Worm (Caenorhabditis elegans) whole organism, mixed stage, embryonic: ENCODE measurements around the gene C16A3.6.

Experiments
- bed-3 ChIP-seq: fragments of 200-800 bp; sonication (Bioruptor generic); optimal IDR thresholded peaks from 3 replicates; lab custom pipeline; 2018; ENCODE audit warnings: mild to moderate bottlenecking, missing genetic modification characterization, moderate library complexity, missing compliant biosample characterization
- ceh-83 ChIP-seq: fragments of 200-800 bp; sonication (Bioruptor generic); optimal IDR thresholded peaks from 2 replicates; lab custom pipeline; 2018; ENCODE audit warnings: mild to moderate bottlenecking, missing genetic modification characterization, missing compliant biosample characterization
- ces-1 ChIP-seq: fragments of 150-350 bp; optimal IDR thresholded peaks from 2 replicates; lab custom pipeline; 2014; ENCODE audit warnings: missing biosample characterization, missing genetic modification reagents, missing genetic modification characterization
- drap-1 ChIP-seq: fragments of 200-800 bp; sonication (Bioruptor generic); optimal IDR thresholded peaks from 3 replicates; lab custom pipeline; 2018; ENCODE audit warnings: mild to moderate bottlenecking, missing genetic modification characterization, missing compliant biosample characterization
- elt-1 ChIP-seq: sonication (generic microtip); optimal IDR thresholded peaks from 2 replicates; lab custom pipeline; 2017; ENCODE audit warnings: missing genetic modification characterization, mild to moderate bottlenecking, missing compliant biosample characterization, antibody characterized with exemption, moderate library complexity, borderline replicate concordance; ENCODE audit not compliant: insufficient read depth
- elt-3 ChIP-seq: fragments of 150-350 bp; optimal IDR thresholded peaks from 2 replicates; lab custom pipeline; 2014; ENCODE audit warnings: missing biosample characterization, missing genetic modification characterization
- ham-2 ChIP-seq: fragments of 200-800 bp; sonication (Bioruptor generic); optimal IDR thresholded peaks from 2 replicates; lab custom pipeline; 2018; ENCODE audit warnings: mild to moderate bottlenecking, missing genetic modification characterization, missing compliant biosample characterization
- hlh-1 ChIP-seq: fragments of 150-350 bp; optimal IDR thresholded peaks from 2 replicates; lab custom pipeline; 2014; ENCODE audit warnings: missing biosample characterization, missing genetic modification reagents, missing genetic modification characterization
- lin-32 ChIP-seq: fragments of 200-800 bp; sonication (Bioruptor generic); optimal IDR thresholded peaks from 2 replicates; lab custom pipeline; 2018; ENCODE audit warnings: mild to moderate bottlenecking, missing genetic modification characterization, missing compliant biosample characterization
- lsy-2 ChIP-seq: fragments of 150-350 bp; optimal IDR thresholded peaks from 2 replicates; lab custom pipeline; 2014; ENCODE audit warnings: missing biosample characterization, missing genetic modification characterization
- mab-5 ChIP-seq: fragments of 150-350 bp; optimal IDR thresholded peaks from 2 replicates; lab custom pipeline; 2014; ENCODE audit warnings: missing biosample characterization, missing genetic modification characterization
- mep-1 ChIP-seq: fragments of 150-350 bp; optimal IDR thresholded peaks from 2 replicates; lab custom pipeline; 2017; ENCODE audit warnings: missing biosample characterization, missing genetic modification reagents, missing genetic modification characterization, inconsistent platforms
- mls-2 ChIP-seq: sonication (generic microtip); optimal IDR thresholded peaks from 2 replicates; lab custom pipeline; 2016; ENCODE audit warnings: mild to moderate bottlenecking, missing genetic modification characterization, moderate library complexity, missing compliant biosample characterization
- nhr-12 ChIP-seq: fragments of 150-350 bp; optimal IDR thresholded peaks from 2 replicates; lab custom pipeline; 2014; ENCODE audit warnings: missing biosample characterization, missing genetic modification characterization
- nhr-2 ChIP-seq: fragments of 150-350 bp; optimal IDR thresholded peaks from 2 replicates; lab custom pipeline; 2014; ENCODE audit warnings: missing biosample characterization, missing genetic modification characterization
- nhr-237 ChIP-seq: fragments of 150-350 bp; optimal IDR thresholded peaks from 2 replicates; lab custom pipeline; 2014; ENCODE audit warnings: missing biosample characterization, missing genetic modification characterization
- nhr-28 ChIP-seq: fragments of 150-350 bp; optimal IDR thresholded peaks from 2 replicates; lab custom pipeline; 2014; ENCODE audit warnings: missing biosample characterization, missing genetic modification characterization
- pha-4 ChIP-seq: fragments of 150-350 bp; optimal IDR thresholded peaks from 2 replicates; lab custom pipeline; 2018; ENCODE audit warnings: missing biosample characterization, missing genetic modification reagents, missing genetic modification characterization
- sem-2 ChIP-seq: fragments of 200-800 bp; sonication (Bioruptor generic); optimal IDR thresholded peaks from 2 replicates; lab custom pipeline; 2018; ENCODE audit warnings: mild to moderate bottlenecking, missing genetic modification characterization, missing compliant biosample characterization
- snpc-4 ChIP-seq: fragments of 150-350 bp; optimal IDR thresholded peaks from 2 replicates; lab custom pipeline; 2014; ENCODE audit warnings: missing biosample characterization, missing genetic modification characterization
- tbx-8 ChIP-seq: fragments of 200-800 bp; sonication (Bioruptor generic); optimal IDR thresholded peaks from 2 replicates; lab custom pipeline; 2018; ENCODE audit warnings: mild to moderate bottlenecking, missing genetic modification characterization, moderate library complexity, missing compliant biosample characterization
- unc-120 ChIP-seq: sonication (generic microtip); optimal IDR thresholded peaks from 2 replicates; lab custom pipeline; 2017; ENCODE audit warnings: missing genetic modification characterization, missing compliant biosample characterization; ENCODE audit not compliant: poor library complexity, severe bottlenecking
- unc-62 ChIP-seq: fragments of 150-350 bp; optimal IDR thresholded peaks from 2 replicates; lab custom pipeline; 2014; ENCODE audit warnings: missing biosample characterization, missing genetic modification reagents, missing genetic modification characterization
- zip-8 ChIP-seq: fragments of 150-350 bp; optimal IDR thresholded peaks from 2 replicates; lab custom pipeline; 2014; ENCODE audit warnings: missing biosample characterization, missing genetic modification characterization
- ztf-11 ChIP-seq: fragments of 150-350 bp; optimal IDR thresholded peaks from 2 replicates; lab custom pipeline; 2014; ENCODE audit warnings: missing biosample characterization, missing genetic modification characterization

C16A3.6 gene

ce11 chrIII:6405121-6405520 is 26.1 kb downstream of the C16A3.6 start:
- peak; percentile 30 for TF ChIP-seq mab-5 (tag; lab: Kevin White, UChicago)
- peak; percentile 88 for TF ChIP-seq unc-62
- TF ChIP-seq hlh-1 (tag; lab: Kevin White, UChicago), result peak; percentile 94
- no peak for TF ChIP-seq mls-2 (tag; lab: Kevin White, UChicago)
- TF ChIP-seq bed-3, result no peak
- no peak for TF ChIP-seq ceh-83
- peak; percentile 66 for TF ChIP-seq unc-120 (tag; lab: Kevin White, UChicago)
- no peak for TF ChIP-seq zip-8

ce11 chrIII:6406829-6407228 is 27.8 kb downstream of the C16A3.6 start, which contains the start of gene let-756:
TSS of gene let-756 (plus strand) at chrIII:6407129.
- no peak for TF ChIP-seq sem-2 (GFP tag; lab: Kevin White, UChicago)
- TF ChIP-seq, all 35 proteins: peak for 0

- TF ChIP-seq unc-120 (tag; lab: Kevin White, UChicago) (no peak), pha-4 (tag; lab: Kevin White, UChicago) (no peak), hlh-1 (tag; lab: Kevin White, UChicago) (no peak), tbx-8 (GFP tag; lab: Kevin White, UChicago) (no peak), mep-1 (tag; lab: Kevin White, UChicago) (no peak), snpc-4 (no peak), lsy-2 (tag; lab: Kevin White, UChicago) (no peak), unc-62 (no peak), nhr-2 (tag; lab: Kevin White, UChicago) (no peak), elt-3 (no peak), nhr-28 (tag; lab: Kevin White, UChicago) (no peak)
Observed at ce11 chrIII:6411430-6411829, 32.4 kb downstream of the C16A3.6 start.

- TF ChIP-seq lin-32 (GFP tag; lab: Kevin White, UChicago), result no peak
- no peak for TF ChIP-seq drap-1 (GFP tag; lab: Kevin White, UChicago)
Observed at ce11 chrIII:6411914-6412313, 32.9 kb downstream of the C16A3.6 start, which contains the start of gene C05D11.5. TSS of gene C05D11.5 (minus strand) at chrIII:6412014.

- TF ChIP-seq elt-1, result no peak
- TF ChIP-seq nhr-237 (tag; lab: Kevin White, UChicago), result no peak
Observed at ce11 chrIII:6415306-6415973, 36.4 kb downstream of the C16A3.6 start, which contains the start of gene nas-4. TSS of gene nas-4 (minus strand) at chrIII:6415656.

- TF ChIP-seq ham-2 (GFP tag; lab: Kevin White, UChicago) (no peak), mab-5 (tag; lab: Kevin White, UChicago) (no peak)
- TF ChIP-seq, all 35 proteins: peak for 0
Observed at ce11 chrIII:6418254-6418653, 39.2 kb downstream of the C16A3.6 start.

- TF ChIP-seq nhr-12 (tag; lab: Kevin White, UChicago) (no peak), ztf-11 (tag; lab: Kevin White, UChicago) (no peak), pha-4 (tag; lab: Kevin White, UChicago) (no peak), ces-1 (GFP tag; lab: Kevin White, UChicago) (no peak), mep-1 (tag; lab: Kevin White, UChicago) (no peak)
- TF ChIP-seq, all 35 proteins: peak for 0
Observed at ce11 chrIII:6419409-6419944, 40.5 kb downstream of the C16A3.6 start, which contains the start of gene atgl-1. TSS of gene atgl-1 (minus strand) at chrIII:6419459.

ce11 chrIII:6420201-6420600 is 41.2 kb downstream of the C16A3.6 start:
- TF ChIP-seq ham-2 (GFP tag; lab: Kevin White, UChicago), result no peak
- no peak for TF ChIP-seq ztf-11 (tag; lab: Kevin White, UChicago)
- TF ChIP-seq zip-8, result no peak
- TF ChIP-seq hlh-1 (tag; lab: Kevin White, UChicago), result peak; percentile 10
- no peak for TF ChIP-seq snpc-4
